Fruit fly (Drosophila melanogaster) ovary, adult (tissue): ENCODE data around the gene CG14137.
A peak's percentile ranks its signal among the peaks of the same experiment; 100 is the strongest.
"Not testable (repeated sequence)": the region's sequence is repeated elsewhere in the genome, so short reads cannot be mapped to it uniquely, and the experiment has no call there.

ENCODE experiments used
- CG17801 ChIP-seq: fragments of 200-800 bp; optimal IDR thresholded peaks from 2 replicates; lab custom pipeline; 2019; ENCODE audit warnings: missing biosample characterization, mild to moderate bottlenecking, missing genetic modification characterization, moderate library complexity; ENCODE audit not compliant: partially characterized antibody

CG14137 gene

DNA sequence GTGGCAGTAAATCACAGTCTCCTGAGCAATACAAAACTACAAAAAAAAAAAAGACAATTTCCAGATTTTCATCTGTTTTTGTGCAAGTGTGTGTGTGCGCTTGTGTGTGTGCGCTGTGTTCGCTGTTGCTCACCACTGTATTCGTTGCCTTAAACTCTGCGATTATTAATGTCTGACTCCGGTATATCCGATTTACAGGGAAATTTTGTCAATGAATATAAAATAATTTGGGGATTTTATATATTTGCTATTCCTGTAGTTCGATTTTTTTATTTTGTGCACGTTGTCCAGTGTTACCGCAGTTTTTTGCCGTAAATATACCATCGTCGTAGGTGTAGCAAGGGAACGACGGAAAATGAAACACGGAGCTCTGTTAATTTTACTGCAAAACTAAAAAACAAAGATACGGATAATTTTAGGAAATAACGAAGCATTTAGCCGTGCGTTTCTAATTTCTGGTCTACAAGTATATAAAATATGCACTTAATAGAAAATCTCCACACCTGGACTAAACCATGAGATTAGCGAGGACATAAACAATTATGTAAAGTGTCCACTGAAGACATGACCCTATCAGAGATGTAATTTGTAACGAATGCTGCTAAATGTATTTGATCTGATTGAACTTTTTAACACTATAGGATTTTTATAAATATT, 9.4 kb upstream of the CG14137 start, which contains the start of gene Duba:
Duba (minus strand) TSS at position 313 of the 657 bp plus-strand sequence.
- no peak for TF ChIP-seq CG17801 (GFP tag; lab: Kevin White, UChicago)

DNA sequence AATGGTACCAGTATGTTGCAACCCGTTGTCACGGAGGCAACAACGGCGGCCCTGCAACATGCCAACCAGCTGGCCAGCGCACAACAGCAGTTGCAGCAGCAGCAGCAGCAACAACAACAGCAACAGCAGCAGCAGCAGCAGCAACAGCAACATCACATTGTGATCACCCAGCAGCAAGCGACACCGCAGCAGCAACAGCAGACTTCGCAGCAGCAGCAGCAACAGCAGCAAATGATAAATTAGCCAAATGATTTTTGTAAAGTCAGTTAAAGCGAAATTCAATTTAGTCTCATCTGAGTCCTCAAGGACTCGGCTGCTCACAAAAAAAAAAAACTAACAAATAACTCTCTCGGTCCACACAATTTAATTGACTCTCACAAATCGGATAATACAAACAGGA, 4.4 kb upstream of the CG14137 start:
- TF ChIP-seq CG17801 (GFP tag; lab: Kevin White, UChicago): no peak

DNA sequence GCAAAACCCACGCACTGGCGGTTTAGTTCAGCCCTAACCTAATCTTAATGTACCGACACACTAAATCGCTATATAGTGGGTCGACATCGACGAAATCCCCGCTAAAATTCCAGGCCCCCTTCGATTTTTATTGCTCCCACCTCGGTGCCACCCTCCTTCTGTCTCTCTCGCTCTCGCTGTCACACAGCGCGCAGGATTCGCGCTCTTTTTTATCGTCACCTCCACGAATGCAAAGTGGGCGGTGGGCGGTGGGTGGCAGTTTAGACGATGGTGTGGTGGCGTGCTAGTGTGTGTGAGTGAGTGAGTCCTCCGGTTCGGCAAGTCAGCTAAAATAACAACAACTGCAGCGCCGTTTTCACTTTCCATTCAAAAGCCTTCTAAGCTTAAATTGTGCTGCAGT, 2.2 kb upstream of the CG14137 start:
- TF ChIP-seq CG17801 (GFP tag; lab: Kevin White, UChicago): no peak

DNA sequence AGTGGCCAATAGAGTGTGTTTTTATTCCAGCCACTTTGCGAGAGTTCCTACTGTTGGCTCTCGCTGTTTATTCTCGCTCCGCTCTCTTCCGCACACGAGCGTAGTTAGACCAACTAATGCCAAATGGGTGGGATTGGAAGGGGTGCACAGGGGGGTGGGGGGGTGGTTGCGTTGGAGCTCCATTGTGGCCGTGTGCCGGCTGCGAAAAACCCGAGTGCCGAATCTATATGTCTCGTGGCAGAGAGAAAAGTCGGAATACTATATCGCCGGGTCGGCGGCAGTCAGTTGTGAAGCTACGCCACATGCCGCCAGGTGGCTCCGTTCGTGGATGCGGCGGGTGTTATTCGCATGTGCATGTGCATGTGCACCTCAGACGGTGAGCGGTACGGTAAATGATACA, 1.3 kb upstream of the CG14137 start:
- no peak for TF ChIP-seq CG17801 (GFP tag; lab: Kevin White, UChicago)

DNA sequence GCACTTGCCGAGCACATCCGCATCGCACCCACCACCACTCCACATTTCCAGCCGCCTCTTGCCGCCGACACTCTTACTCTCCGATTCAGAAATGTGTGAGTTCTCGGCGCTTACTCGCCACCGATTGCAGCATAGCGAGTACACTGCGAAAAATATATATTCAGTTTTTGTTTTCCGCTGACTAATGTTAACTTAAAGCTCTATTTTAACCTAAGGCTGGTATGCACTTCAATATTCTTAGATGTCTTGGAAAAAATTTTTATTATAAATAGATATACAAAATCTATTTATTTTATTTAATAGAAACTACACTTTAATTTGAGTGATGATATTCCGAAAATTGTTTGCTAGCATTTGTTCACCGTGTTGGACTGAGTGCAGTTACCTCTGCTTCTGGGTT, 610 bp downstream of the CG14137 start:
- no peak for TF ChIP-seq CG17801 (GFP tag; lab: Kevin White, UChicago)

DNA sequence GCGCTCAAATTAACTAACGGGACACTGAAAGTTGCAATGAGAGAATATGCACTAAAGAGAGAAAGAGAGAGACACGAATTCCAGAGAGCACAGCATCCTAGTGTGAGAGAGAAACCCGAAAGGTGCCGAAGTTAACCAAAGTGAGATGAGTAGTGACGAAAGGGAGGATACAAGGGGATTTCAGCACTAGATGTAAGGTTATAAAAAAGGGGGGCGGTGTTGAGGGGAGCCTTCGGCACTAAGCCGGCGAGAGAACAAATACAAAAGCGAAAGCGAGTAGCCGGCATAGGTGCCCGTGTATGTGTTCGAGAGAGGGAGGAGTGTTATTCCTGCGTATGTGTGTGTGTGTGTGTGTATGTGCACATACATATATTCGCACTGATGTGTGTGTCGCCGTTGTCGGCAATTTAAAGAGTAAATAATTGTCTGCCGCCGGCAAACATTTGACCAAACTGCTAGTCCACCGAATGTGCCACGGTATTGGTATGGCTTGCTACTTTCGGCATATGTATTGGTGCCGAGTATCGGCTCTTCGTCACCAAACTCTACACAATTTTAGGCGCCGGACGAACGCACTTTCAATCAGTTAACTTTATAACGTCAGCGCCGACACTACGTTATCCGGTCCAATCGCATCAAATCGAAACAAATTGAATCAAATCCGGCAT, 3.1 kb downstream of the CG14137 start, which contains the start of gene CG7368:
CG7368 (plus strand) TSS at position 618 of the 668 bp plus-strand sequence.
- no peak for TF ChIP-seq CG17801 (GFP tag; lab: Kevin White, UChicago)

DNA sequence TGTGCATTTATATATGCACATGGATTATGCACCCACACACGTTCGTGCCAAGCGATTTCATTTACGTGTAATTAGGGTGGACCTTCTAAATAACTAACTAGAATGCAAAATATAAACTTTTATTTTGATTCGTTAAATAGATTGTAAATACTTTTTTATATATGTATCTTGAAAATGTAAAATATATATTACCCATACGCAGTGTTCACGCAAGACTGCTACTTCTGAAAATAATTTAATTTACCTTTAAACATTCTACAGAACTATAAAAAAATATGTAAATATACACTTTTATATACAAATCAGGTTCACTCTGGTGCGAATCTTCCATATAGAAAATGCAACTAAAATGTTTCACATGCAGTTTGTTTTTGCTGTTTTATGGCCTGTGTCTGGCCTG, 6.1 kb downstream of the CG14137 start:
- no peak for TF ChIP-seq CG17801 (GFP tag; lab: Kevin White, UChicago)

DNA sequence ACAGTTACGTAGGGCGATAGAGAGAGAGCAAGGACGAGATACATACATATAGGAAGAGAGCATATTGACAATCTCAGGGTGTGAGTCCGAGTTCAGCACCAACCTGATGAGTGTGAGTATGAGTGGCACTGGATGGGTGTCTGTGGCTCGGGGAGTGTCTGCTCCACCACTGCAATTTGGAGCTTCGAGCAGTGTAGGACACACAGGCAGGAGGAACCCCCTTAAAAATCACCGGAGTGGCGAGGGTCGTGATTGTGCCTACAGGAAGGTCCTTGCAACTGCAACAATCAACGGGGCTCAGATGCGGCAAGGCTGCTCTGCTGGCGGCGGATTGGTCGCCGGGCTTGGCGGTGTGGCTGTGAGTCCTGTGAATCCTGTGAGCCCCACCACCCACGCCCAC, 8.1 kb downstream of the CG14137 start:
- no peak for TF ChIP-seq CG17801 (GFP tag; lab: Kevin White, UChicago)

DNA sequence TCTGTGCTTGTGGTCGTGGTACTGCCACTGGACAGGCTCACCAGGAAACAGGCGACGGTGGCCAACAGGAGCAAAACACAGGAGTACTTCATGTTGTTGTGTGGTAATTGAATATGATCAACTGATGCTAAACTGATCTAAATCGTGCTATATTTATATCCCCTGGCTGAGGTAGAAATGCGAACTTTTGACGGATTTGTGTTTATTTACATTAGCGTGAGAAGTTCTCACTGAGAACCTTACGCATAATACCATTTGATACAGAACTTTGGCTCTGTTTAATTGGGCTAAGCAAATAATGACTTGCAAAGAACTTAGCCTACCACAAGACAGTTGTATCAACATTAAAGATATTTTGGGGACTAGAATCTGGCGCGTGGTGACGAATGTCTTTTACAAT, 8.7 kb downstream of the CG14137 start, which contains the start of gene CG33268:
CG33268 (minus strand) TSS at position 101 of the 400 bp plus-strand sequence.
- no peak for TF ChIP-seq CG17801 (GFP tag; lab: Kevin White, UChicago)

DNA sequence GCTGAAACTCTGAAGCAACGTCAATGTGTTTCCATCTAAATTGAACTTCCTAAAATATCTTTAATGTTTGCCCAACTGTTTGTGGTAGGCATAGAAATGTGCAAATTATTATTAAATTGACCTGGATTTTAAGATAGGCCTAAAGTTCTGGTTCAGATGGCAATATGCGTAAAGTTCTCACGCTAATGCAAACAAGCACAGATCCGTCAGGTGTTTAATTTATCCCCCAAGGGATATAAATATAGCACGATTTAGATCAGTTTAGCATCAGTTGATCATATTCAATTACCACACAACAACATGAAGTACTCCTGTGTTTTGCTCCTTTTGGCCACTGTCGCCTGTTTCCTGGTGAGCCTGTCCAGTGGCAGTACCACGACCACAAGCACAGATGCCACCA, 10.5 kb downstream of the CG14137 start, which contains the start of gene CG7377:
CG7377 (plus strand) TSS at position 301 of the 400 bp plus-strand sequence.
- TF ChIP-seq CG17801 (GFP tag; lab: Kevin White, UChicago): not testable (repeated sequence)

- TF ChIP-seq CG17801 (GFP tag; lab: Kevin White, UChicago): no peak
Measured at dm6 chr3L:11588594-11588993, 11.3 kb downstream of the CG14137 start.

DNA sequence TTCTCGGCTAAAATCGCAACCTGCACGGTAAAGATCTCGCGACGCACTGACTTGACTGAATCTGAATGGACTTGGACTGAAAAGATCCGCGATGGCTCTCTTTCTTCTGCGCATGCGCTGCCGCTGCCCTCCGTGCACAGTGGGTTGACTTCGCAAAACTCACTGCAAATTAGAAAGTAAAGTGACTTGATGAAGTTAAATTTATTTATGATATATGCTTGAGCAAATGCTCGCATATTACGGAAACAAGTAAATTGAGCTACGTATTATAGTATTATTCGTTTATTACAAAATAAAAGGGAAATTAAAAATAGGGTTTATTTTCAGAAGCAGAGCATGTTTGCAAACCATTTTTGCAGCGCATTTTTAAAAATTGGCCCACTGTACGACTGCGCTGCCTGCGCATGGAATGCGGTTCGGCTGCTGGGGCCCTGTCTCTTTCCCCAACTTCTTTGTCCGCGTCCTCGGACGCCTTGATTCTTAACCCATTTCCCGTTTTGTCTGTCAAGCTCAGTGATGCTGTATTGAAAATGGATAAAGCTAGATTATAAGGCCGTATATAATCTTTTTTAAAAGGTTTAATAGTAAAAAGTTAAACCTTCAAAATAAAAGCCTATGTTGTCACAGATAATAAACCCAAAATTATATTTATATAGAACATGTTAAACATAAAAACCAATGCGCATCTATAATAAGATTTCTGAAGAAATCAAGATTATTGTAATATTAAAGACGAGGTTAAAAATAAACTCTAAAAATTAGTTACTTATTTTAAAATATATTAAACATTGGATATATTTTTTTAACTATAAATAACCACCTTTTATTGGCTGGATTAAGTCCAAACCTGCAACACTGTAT, 11.9 kb downstream of the CG14137 start, which contains the start of gene rt:
rt (minus strand) TSS at position 51 of the 861 bp plus-strand sequence.
- peak; percentile 27 for TF ChIP-seq CG17801 (GFP tag; lab: Kevin White, UChicago)

dm6 chr3L:11586794-11587462, 12.9 kb downstream of the CG14137 start:
- no peak for TF ChIP-seq CG17801 (GFP tag; lab: Kevin White, UChicago)

dm6 chr3L:11583964-11584363, 15.9 kb downstream of the CG14137 start, which contains the start of gene CG32086:
Gene CG32086, minus strand, starts transcription at chr3L:11584064.
- no peak for TF ChIP-seq CG17801 (GFP tag; lab: Kevin White, UChicago)
